Fruit fly (Drosophila melanogaster) whole organism, wandering third instar larva: ENCODE measurements around the gene Amnionless.

ENCODE experiments used
- CrebA ChIP-seq: fragments of 200-800 bp; sonication (Bioruptor generic); optimal IDR thresholded peaks from 2 replicates; lab custom pipeline; 2016; ENCODE audit warnings: missing biosample characterization, mild to moderate bottlenecking, missing genetic modification characterization, borderline replicate concordance
- GATAd ChIP-seq: sonication (Bioruptor generic); optimal IDR thresholded peaks from 2 replicates; lab custom pipeline; 2016; ENCODE audit warnings: missing biosample characterization, missing genetic modification characterization
- Jra ChIP-seq: sonication (Bioruptor generic); optimal IDR thresholded peaks from 2 replicates; lab custom pipeline; 2016; ENCODE audit warnings: missing biosample characterization, missing genetic modification characterization
- Sp1 ChIP-seq: fragments of 200-800 bp; sonication (Bioruptor generic); optimal IDR thresholded peaks from 3 replicates; lab custom pipeline; 2019; ENCODE audit warnings: missing biosample characterization, mild to moderate bottlenecking, missing genetic modification characterization, moderate library complexity
- br ChIP-seq: fragments of 200-800 bp; sonication (Bioruptor generic); optimal IDR thresholded peaks from 2 replicates; lab custom pipeline; 2016; ENCODE audit warnings: missing biosample characterization, missing genetic modification characterization
- brk ChIP-seq: fragments of 200-800 bp; sonication (Bioruptor generic); optimal IDR thresholded peaks from 2 replicates; lab custom pipeline; 2016; ENCODE audit warnings: missing biosample characterization, mild to moderate bottlenecking, missing genetic modification characterization
- ey ChIP-seq: fragments of 200-800 bp; sonication (Bioruptor generic); optimal IDR thresholded peaks from 2 replicates; lab custom pipeline; 2016; ENCODE audit warnings: missing biosample characterization, missing genetic modification characterization
- lola ChIP-seq: fragments of >200 bp; optimal IDR thresholded peaks from 2 replicates; lab custom pipeline; 2017; ENCODE audit warnings: missing biosample characterization, missing genetic modification characterization
- psq ChIP-seq: fragments of 200-800 bp; sonication (Bioruptor generic); optimal IDR thresholded peaks from 3 replicates; lab custom pipeline; 2017; ENCODE audit warnings: missing biosample characterization, mild to moderate bottlenecking, missing genetic modification characterization, moderate library complexity
- usp ChIP-seq: fragments of >200 bp; optimal IDR thresholded peaks from 2 replicates; lab custom pipeline; 2017; ENCODE audit warnings: missing biosample characterization, missing genetic modification characterization

DNA sequence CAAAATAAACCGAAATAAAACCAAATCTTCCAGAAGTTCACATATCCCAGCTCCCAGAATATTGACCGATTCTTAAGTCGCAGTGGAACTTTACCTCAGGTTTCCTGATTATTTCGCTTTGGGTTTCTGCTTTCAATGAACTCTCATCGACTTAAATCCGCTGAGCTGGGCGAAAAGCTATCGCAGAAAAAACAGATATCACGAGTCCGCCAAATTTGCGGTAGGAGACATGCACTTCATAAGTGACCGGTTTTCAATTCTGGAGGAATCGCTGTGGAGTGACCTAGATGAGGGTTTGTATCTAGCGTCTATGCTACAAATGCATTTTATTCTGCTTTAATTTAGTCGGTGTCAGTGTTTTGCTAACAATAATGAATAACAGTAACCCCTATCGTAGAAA lies 16.3 kb upstream of the Amnionless start:
- TF ChIP-seq lola (GFP tag; lab: Kevin White, UChicago), result no peak
- no peak for TF ChIP-seq Jra
- TF ChIP-seq ey (GFP tag; lab: Kevin White, UChicago), result no peak
- TF ChIP-seq psq (GFP tag; lab: Kevin White, UChicago), result no peak
- TF ChIP-seq CrebA, result no peak
- TF ChIP-seq usp, result no peak
- TF ChIP-seq brk (GFP tag; lab: Kevin White, UChicago), result no peak
- no peak for TF ChIP-seq GATAd (GFP tag; lab: Kevin White, UChicago)
- no peak for TF ChIP-seq br (GFP tag; lab: Kevin White, UChicago)
- TF ChIP-seq Sp1 (GFP tag; lab: Kevin White, UChicago), result no peak
